Fruit fly (Drosophila melanogaster) whole organism, embryonic: ENCODE results near the gene CG6048.

ENCODE experiments used
- CG10267 ChIP-seq: fragments of 200-800 bp; sonication (Bioruptor generic); optimal IDR thresholded peaks from 2 replicates; lab custom pipeline; 2018; ENCODE audit warnings: missing biosample characterization, mild to moderate bottlenecking, missing genetic modification characterization, moderate library complexity
- luna ChIP-seq: fragments of 200-800 bp; sonication (Bioruptor generic); optimal IDR thresholded peaks from 2 replicates; lab custom pipeline; 2016; ENCODE audit warnings: missing biosample characterization, missing genetic modification characterization

dm6 chrX:5983390-5983789 is 31.0 kb downstream of the CG6048 start:
- no peak for TF ChIP-seq CG10267
- no peak for TF ChIP-seq luna (GFP tag; lab: Kevin White, UChicago)
